Fruit fly (Drosophila melanogaster): ENCODE measurements around the gene CG32006.

Gene CG32006

dm6 chr4:181639-182038 lies 31.1 kb downstream of the CG32006 start (continued):
- TF ChIP-seq CG12219 (GFP tag; optimal IDR thresholded peaks at IDR 0.05) (no peak), Elba2 (GFP tag; optimal IDR thresholded peaks at IDR 0.05) (no peak), nmo (GFP tag; optimal IDR thresholded peaks at IDR 0.05) (no peak), CG12769 (tag; optimal IDR thresholded peaks at IDR 0.05) (peak; percentile 8), Myb (GFP tag; optimal IDR thresholded peaks at IDR 0.05) (no peak), pros (GFP tag; optimal IDR thresholded peaks at IDR 0.05) (no peak), CG2678 (tag; optimal IDR thresholded peaks at IDR 0.05) (no peak), Dip3 (GFP tag; optimal IDR thresholded peaks at IDR 0.05) (no peak), E2f2 (GFP tag; IDR thresholded peaks at IDR 0.05) (no peak), CG6689 (GFP tag; IDR thresholded peaks at IDR 0.05) (no peak), CG17359 (tag; optimal IDR thresholded peaks at IDR 0.05) (peak; percentile 5), CG30431 (GFP tag; optimal IDR thresholded peaks at IDR 0.05) (no peak), ewg (GFP tag; optimal IDR thresholded peaks at IDR 0.05) (no peak), pfk (GFP tag; optimal IDR thresholded peaks at IDR 0.05) (peak; percentile 63), CG1603 (tag; optimal IDR thresholded peaks at IDR 0.05) (peak; percentile 73), Hr3 (GFP tag; optimal IDR thresholded peaks at IDR 0.05) (no peak), Bgb (GFP tag; IDR thresholded peaks at IDR 0.05; ENCODE audit: partially characterized antibody) (no peak), CG10654 (GFP tag; optimal IDR thresholded peaks at IDR 0.05) (no peak), maf-S (GFP tag; optimal IDR thresholded peaks at IDR 0.05) (no peak), CG16863 (GFP tag; optimal IDR thresholded peaks at IDR 0.05) (no peak), zfh1 (GFP tag; IDR thresholded peaks at IDR 0.05) (no peak), Ssrp (tag; optimal IDR thresholded peaks at IDR 0.05) (no peak), CG33213 (GFP tag; optimal IDR thresholded peaks at IDR 0.05) (no peak), lmd (GFP tag; IDR thresholded peaks at IDR 0.05) (no peak), sens (GFP tag) (peak; percentile 53), CG18011 (GFP tag; optimal IDR thresholded peaks at IDR 0.05) (no peak), ssp (GFP tag; IDR thresholded peaks at IDR 0.05) (no peak), gce (GFP tag; IDR thresholded peaks at IDR 0.05) (no peak), CG8290 (GFP tag; optimal IDR thresholded peaks at IDR 0.05) (peak; percentile 23), CG8290 (tag; optimal IDR thresholded peaks at IDR 0.05) (peak in 1 of 2 experiments; percentile 58), scrt (GFP tag; optimal IDR thresholded peaks at IDR 0.05) (no peak), hb (GFP tag; IDR thresholded peaks at IDR 0.05; ENCODE audit: partially characterized antibody) (no peak), wek (GFP tag; optimal IDR thresholded peaks at IDR 0.05) (peak; percentile 32), CG7372 (GFP tag; IDR thresholded peaks at IDR 0.05) (no peak), MESR4 (GFP tag; optimal IDR thresholded peaks at IDR 0.05) (peak; percentile 5), CG7786 (GFP tag; optimal IDR thresholded peaks at IDR 0.05) (no peak), CG10431 (GFP tag; optimal IDR thresholded peaks at IDR 0.05) (no peak), Mes4 (GFP tag; optimal IDR thresholded peaks at IDR 0.05) (no peak), gcm (GFP tag; optimal IDR thresholded peaks at IDR 0.05) (no peak), Bdp1 (GFP tag; optimal IDR thresholded peaks at IDR 0.05) (no peak), bsh (GFP tag; optimal IDR thresholded peaks at IDR 0.05) (no peak), Deaf1 (tag; optimal IDR thresholded peaks at IDR 0.05) (peak; percentile 91), Awh (GFP tag; IDR thresholded peaks at IDR 0.05) (no peak), CG4617 (GFP tag; optimal IDR thresholded peaks at IDR 0.05; ENCODE audit: borderline replicate concordance) (no peak), Pdp1 (GFP tag; optimal IDR thresholded peaks at IDR 0.05) (peak in 1 of 2 experiments; percentile 77), CG12299 (tag; optimal IDR thresholded peaks at IDR 0.05) (no peak), peb (GFP tag; IDR thresholded peaks at IDR 0.05) (no peak), Rx (GFP tag; IDR thresholded peaks at IDR 0.05) (no peak), CG1529 (GFP tag; optimal IDR thresholded peaks at IDR 0.05) (no peak)

Data from whole organism, embryonic.